Worm (Caenorhabditis elegans) whole organism, mixed stage, embryonic: ENCODE results near the gene C29A12.6.

Source experiments
- M03D4.4 ChIP-seq: sonication (generic microtip); optimal IDR thresholded peaks from 2 replicates; lab custom pipeline; 2017; ENCODE audit warnings: mild to moderate bottlenecking, missing genetic modification characterization, missing compliant biosample characterization
- bed-3 ChIP-seq: fragments of 200-800 bp; sonication (Bioruptor generic); optimal IDR thresholded peaks from 3 replicates; lab custom pipeline; 2018; ENCODE audit warnings: mild to moderate bottlenecking, missing genetic modification characterization, moderate library complexity, missing compliant biosample characterization
- elt-3 ChIP-seq: fragments of 150-350 bp; optimal IDR thresholded peaks from 2 replicates; lab custom pipeline; 2014; ENCODE audit warnings: missing biosample characterization, missing genetic modification characterization
- lin-13 ChIP-seq: fragments of 150-350 bp; optimal IDR thresholded peaks from 2 replicates; lab custom pipeline; 2014; ENCODE audit warnings: missing biosample characterization, missing genetic modification characterization
- lsy-2 ChIP-seq: fragments of 150-350 bp; optimal IDR thresholded peaks from 2 replicates; lab custom pipeline; 2014; ENCODE audit warnings: missing biosample characterization, missing genetic modification characterization
- nhr-12 ChIP-seq: fragments of 150-350 bp; optimal IDR thresholded peaks from 2 replicates; lab custom pipeline; 2014; ENCODE audit warnings: missing biosample characterization, missing genetic modification characterization
- nhr-28 ChIP-seq: fragments of 150-350 bp; optimal IDR thresholded peaks from 2 replicates; lab custom pipeline; 2014; ENCODE audit warnings: missing biosample characterization, missing genetic modification characterization
- nhr-76 ChIP-seq: sonication (generic microtip); optimal IDR thresholded peaks from 2 replicates; lab custom pipeline; 2017; ENCODE audit warnings: missing biosample characterization, missing genetic modification characterization
- snpc-4 ChIP-seq: fragments of 150-350 bp; optimal IDR thresholded peaks from 2 replicates; lab custom pipeline; 2014; ENCODE audit warnings: missing biosample characterization, missing genetic modification characterization
- unc-62 ChIP-seq: fragments of 150-350 bp; optimal IDR thresholded peaks from 2 replicates; lab custom pipeline; 2014; ENCODE audit warnings: missing biosample characterization, missing genetic modification reagents, missing genetic modification characterization

DNA sequence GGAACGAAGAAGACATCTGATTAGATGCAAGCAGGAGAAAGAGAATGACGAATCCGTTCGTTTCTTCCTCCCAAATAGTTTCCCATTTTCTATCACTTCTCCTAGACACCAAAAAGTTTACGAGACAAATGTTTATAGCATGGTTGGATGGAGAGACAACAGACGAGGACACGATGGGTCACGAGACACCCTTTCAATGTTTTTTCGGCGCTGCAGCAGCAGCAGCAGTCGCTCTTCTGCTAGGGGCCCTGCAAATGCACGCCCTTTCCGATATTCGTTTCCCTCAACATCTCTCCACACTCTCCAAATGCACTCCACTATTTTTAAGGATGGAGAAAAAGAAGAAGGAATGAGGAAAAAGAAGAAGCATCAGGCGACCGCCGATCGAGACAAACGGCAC is 11.3 kb downstream of the C29A12.6 start:
- TF ChIP-seq nhr-28 (tag; lab: Kevin White, UChicago): no peak
- TF ChIP-seq bed-3: no peak
- no peak for TF ChIP-seq snpc-4 (tag; lab: Kevin White, UChicago)
- peak; percentile 44 for TF ChIP-seq M03D4.4 (tag; lab: Kevin White, UChicago)
- TF ChIP-seq elt-3 (tag; lab: Kevin White, UChicago): no peak
- peak; percentile 27 for TF ChIP-seq unc-62
- TF ChIP-seq lin-13 (tag; lab: Kevin White, UChicago): no peak
- no peak for TF ChIP-seq nhr-76
- TF ChIP-seq nhr-12 (tag; lab: Kevin White, UChicago): no peak
- TF ChIP-seq lsy-2 (tag; lab: Kevin White, UChicago): no peak
